Worm (Caenorhabditis elegans) whole organism, L4 larva: ENCODE results near the gene gtf-2H5.

Experiments used
- Y75B8A.6 ChIP-seq: fragments of 200-800 bp; sonication (Bioruptor generic); IDR thresholded peaks from 2 replicates; pipeline ENCODE4 v1.3.6; 2022; ENCODE audit warnings: missing genetic modification reagents, missing genetic modification characterization, missing compliant biosample characterization
- daf-16 ChIP-seq, 3 experiments: sonication (generic microtip); optimal IDR thresholded peaks; 2 replicates each; lab custom pipeline; 2016 to 2017; ENCODE audit warnings: missing genetic modification characterization in 3 of 3, missing genetic modification reagents in 3 of 3, mild to moderate bottlenecking in 2 of 3, missing compliant biosample characterization in 2 of 3, missing biosample characterization in 1 of 3, moderate library complexity in 1 of 3
- dmd-6 ChIP-seq: fragments of 200-800 bp; sonication (Bioruptor generic); IDR thresholded peaks from 2 replicates; pipeline ENCODE4 v1.3.6; 2022; ENCODE audit warnings: missing genetic modification reagents, missing genetic modification characterization, missing compliant biosample characterization
- duxl-1 ChIP-seq: sonication (generic microtip); optimal IDR thresholded peaks from 2 replicates; lab custom pipeline; 2016; ENCODE audit warnings: mild to moderate bottlenecking, missing genetic modification characterization, moderate library complexity, missing compliant biosample characterization; ENCODE audit not compliant: poor library complexity
- dve-1 ChIP-seq: sonication (generic microtip); optimal IDR thresholded peaks from 2 replicates; lab custom pipeline; 2017; ENCODE audit warnings: antibody characterized with exemption, mild to moderate bottlenecking, missing genetic modification characterization, missing compliant biosample characterization; ENCODE audit not compliant: insufficient read depth
- egl-43 ChIP-seq: fragments of 200-800 bp; sonication (Bioruptor generic); IDR thresholded peaks from 2 replicates; pipeline ENCODE4 v1.3.6; 2022; ENCODE audit warnings: missing genetic modification reagents, missing genetic modification characterization, missing compliant biosample characterization
- lsy-2 ChIP-seq, 2 experiments: fragments of 150-350 bp in 1 of 2; sonication (generic microtip) in 1 of 2; optimal IDR thresholded peaks; 2 replicates each; lab custom pipeline; 2014 to 2017; ENCODE audit warnings: missing biosample characterization in 2 of 2, missing genetic modification characterization in 2 of 2
- tra-1 ChIP-seq: fragments of 200-800 bp; sonication (Bioruptor generic); IDR thresholded peaks from 2 replicates; pipeline ENCODE4 v1.3.6; 2022; ENCODE audit warnings: missing genetic modification reagents, missing genetic modification characterization, missing compliant biosample characterization
- unc-39 ChIP-seq: sonication (generic microtip); optimal IDR thresholded peaks from 2 replicates; lab custom pipeline; 2017; ENCODE audit warnings: missing biosample characterization, missing genetic modification characterization

DNA sequence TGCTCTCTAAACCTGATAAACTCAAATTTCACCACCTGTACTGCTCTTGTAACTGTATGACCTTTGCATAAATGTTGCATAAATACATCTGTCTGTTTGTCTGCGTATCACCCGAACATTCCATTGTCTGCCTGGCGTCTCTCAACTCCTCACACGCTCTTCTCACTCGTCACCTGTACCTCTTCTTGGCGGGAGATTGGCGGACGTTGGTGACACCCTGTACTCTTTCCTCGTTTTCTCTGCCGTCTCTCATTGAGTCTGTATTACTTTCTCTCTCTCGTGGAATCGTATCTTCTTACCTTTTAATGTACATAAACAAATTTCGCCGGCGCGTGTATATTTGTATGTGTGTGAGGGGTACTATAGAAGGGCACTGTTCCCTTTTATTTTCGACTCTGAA lies 18.5 kb downstream of the gtf-2H5 start:
- TF ChIP-seq dmd-6 (GFP tag; lab: Robert Waterston, UW) (no peak; the same call in 1 of the 2 replicates), lsy-2 (tag; optimal IDR thresholded peaks at IDR 0.05; lab: Kevin White, UChicago) (no peak), unc-39 (tag; lab: Kevin White, UChicago) (no peak), Y75B8A.6 (GFP tag; lab: Robert Waterston, UW) (no peak), duxl-1 (tag; lab: Kevin White, UChicago) (no peak), tra-1 (GFP tag; lab: Robert Waterston, UW) (no peak), daf-16 (GFP tag; optimal IDR thresholded peaks at IDR 0.05; lab: Kevin White, UChicago) (no peak), daf-16 (tag; optimal IDR thresholded peaks at IDR 0.05; lab: Kevin White, UChicago) (peak; percentile 95), dve-1 (tag; lab: Kevin White, UChicago) (peak; percentile 90), egl-43 (0 out of 2 replicates have a peak, but pooled peaks have one; percentile 39)
